Worm (Caenorhabditis elegans): ENCODE data around the gene tbx-41.

- TF ChIP-seq klf-2 (GFP tag; conservative IDR thresholded peaks at IDR 0.05) (no peak), flt-1 (GFP tag; IDR thresholded peaks at IDR 0.05) (no peak), tab-1 (GFP tag; IDR thresholded peaks at IDR 0.05) (no peak), cog-1 (tag; optimal IDR thresholded peaks at IDR 0.05) (no peak), ztf-23 (GFP tag; IDR thresholded peaks at IDR 0.05) (no peak), med-1 (GFP tag; optimal IDR thresholded peaks at IDR 0.05; ENCODE audit: insufficient read depth) (no peak), ref-1 (GFP tag; conservative IDR thresholded peaks at IDR 0.05) (no peak), ztf-29 (GFP tag; IDR thresholded peaks at IDR 0.05) (no peak)
Measured at ce11 chrX:1848575-1848974, 16.5 kb upstream of the tbx-41 start, which contains the start of gene ceh-41.
